Worm (Caenorhabditis elegans): ENCODE results near the gene daf-12.

- TF ChIP-seq him-1 (tag; optimal IDR thresholded peaks at IDR 0.05) (no peak), W03F9.2 (tag; optimal IDR thresholded peaks at IDR 0.05) (no peak), dao-5 (tag; optimal IDR thresholded peaks at IDR 0.05) (no peak)
Measured at ce11 chrX:10675952-10676351, 40.2 kb downstream of the daf-12 start.

Measured in whole organism, L4/young adult.